Worm (Caenorhabditis elegans) whole organism, L3 larva: ENCODE results near the gene srh-236.

Source experiments
- daf-12 ChIP-seq: fragments of 150-350 bp; optimal IDR thresholded peaks from 2 replicates; lab custom pipeline; 2014; ENCODE audit warnings: missing biosample characterization, missing genetic modification reagents, missing genetic modification characterization
- fkh-10 ChIP-seq: sonication (generic microtip); optimal IDR thresholded peaks from 2 replicates; lab custom pipeline; 2017; ENCODE audit warnings: missing biosample characterization, missing genetic modification reagents, missing genetic modification characterization
- nhr-11 ChIP-seq: fragments of 150-350 bp; optimal IDR thresholded peaks from 2 replicates; lab custom pipeline; 2014; ENCODE audit warnings: missing biosample characterization, missing genetic modification characterization
- nhr-12 ChIP-seq: fragments of 150-350 bp; optimal IDR thresholded peaks from 2 replicates; lab custom pipeline; 2014; ENCODE audit warnings: missing biosample characterization, missing genetic modification characterization
- nhr-237 ChIP-seq: fragments of 150-350 bp; optimal IDR thresholded peaks from 2 replicates; lab custom pipeline; 2014; ENCODE audit warnings: missing biosample characterization, missing genetic modification characterization
- nhr-28 ChIP-seq: fragments of 150-350 bp; optimal IDR thresholded peaks from 2 replicates; lab custom pipeline; 2014; ENCODE audit warnings: missing biosample characterization, missing genetic modification characterization
- nhr-76 ChIP-seq: fragments of 150-350 bp; sonication (generic microtip); optimal IDR thresholded peaks from 5 replicates; lab custom pipeline; 2014; ENCODE audit warnings: missing biosample characterization, missing genetic modification characterization
- skn-1 ChIP-seq: fragments of 150-350 bp; optimal IDR thresholded peaks from 2 replicates; lab custom pipeline; 2014; ENCODE audit warnings: missing biosample characterization, missing genetic modification characterization
- snpc-4 ChIP-seq: fragments of 150-350 bp; optimal IDR thresholded peaks from 2 replicates; lab custom pipeline; 2014; ENCODE audit warnings: missing biosample characterization, missing genetic modification characterization

ce11 chrV:17201847-17202246, 10.0 kb downstream of the srh-236 start, which contains the start of gene Y68A4A.10:
- TF ChIP-seq nhr-237: no peak
- no peak for TF ChIP-seq skn-1 (tag; lab: Kevin White, UChicago)
- TF ChIP-seq nhr-76 (tag; lab: Kevin White, UChicago): no peak
- TF ChIP-seq daf-12 (tag; lab: Kevin White, UChicago): no peak
- no peak for TF ChIP-seq fkh-10 (GFP tag; lab: Kevin White, UChicago)
- no peak for TF ChIP-seq snpc-4 (tag; lab: Kevin White, UChicago)
- TF ChIP-seq nhr-12 (tag; lab: Kevin White, UChicago): no peak
- no peak for TF ChIP-seq nhr-28 (tag; lab: Kevin White, UChicago)
- no peak for TF ChIP-seq nhr-11 (tag; lab: Kevin White, UChicago)
